Worm (Caenorhabditis elegans): ENCODE results near the gene F39C12.1.

Gene F39C12.1

ce11 chrX:4853060-4853459, at the start of gene F39C12.1:
Gene F39C12.1, minus strand, starts transcription at chrX:4853195.
- peak; percentile 78 for TF ChIP-seq pqm-1 (tag; optimal IDR thresholded peaks at IDR 0.05)
- no peak for TF ChIP-seq saeg-2 (GFP tag; IDR thresholded peaks at IDR 0.05)
- peak; percentile 11 for TF ChIP-seq nhr-6 (tag; optimal IDR thresholded peaks at IDR 0.05)
- TF ChIP-seq nhr-11 (tag; optimal IDR thresholded peaks at IDR 0.05) = no peak
- no peak for TF ChIP-seq snpc-1.2 (GFP tag; IDR thresholded peaks at IDR 0.05)
- no peak for TF ChIP-seq zag-1 (tag; optimal IDR thresholded peaks at IDR 0.05)
- no peak for TF ChIP-seq Y48G9A.11 (GFP tag; IDR thresholded peaks at IDR 0.05)
- no peak for TF ChIP-seq spr-1 (tag; optimal IDR thresholded peaks at IDR 0.05)
- TF ChIP-seq ZK546.5 (tag; optimal IDR thresholded peaks at IDR 0.05) = no peak
- TF ChIP-seq T20F7.1 (GFP tag; optimal IDR thresholded peaks at IDR 0.05) = no peak
- TF ChIP-seq nhr-237 (tag; optimal IDR thresholded peaks at IDR 0.05) = no peak
- TF ChIP-seq cey-2 (tag; optimal IDR thresholded peaks at IDR 0.05; ENCODE audit: borderline replicate concordance, insufficient read depth) = no peak
- TF ChIP-seq lim-7 (GFP tag; IDR thresholded peaks at IDR 0.05) = no peak
- peak in 1 of 2 experiments; percentile 61 for TF ChIP-seq hif-1 (tag; optimal IDR thresholded peaks at IDR 0.05)
- TF ChIP-seq rbr-2 (tag; optimal IDR thresholded peaks at IDR 0.05) = no peak
- no peak for TF ChIP-seq Y5F2A.4 (GFP tag; optimal IDR thresholded peaks at IDR 0.05)
- no peak for TF ChIP-seq ceh-32 (tag; optimal IDR thresholded peaks at IDR 0.05; ENCODE audit: poor library complexity)
- TF ChIP-seq lin-29 (GFP tag; IDR thresholded peaks at IDR 0.05) = no peak
- TF ChIP-seq nhr-102 (tag; optimal IDR thresholded peaks at IDR 0.05) = no peak
- TF ChIP-seq php-3 (GFP tag; IDR thresholded peaks at IDR 0.05) = peak; percentile 81
- no peak for TF ChIP-seq F44E2.7 (GFP tag; IDR thresholded peaks at IDR 0.05)
- TF ChIP-seq tag-97 (GFP tag; IDR thresholded peaks at IDR 0.05) = no peak
- TF ChIP-seq dve-1 (tag; optimal IDR thresholded peaks at IDR 0.05; ENCODE audit: insufficient read depth) = peak; percentile 82
- no peak for TF ChIP-seq lin-38 (GFP tag; IDR thresholded peaks at IDR 0.05)
- peak; percentile 80 for TF ChIP-seq hlh-11 (tag; optimal IDR thresholded peaks at IDR 0.05)
- no peak for TF ChIP-seq mxl-2 (GFP tag; conservative IDR thresholded peaks at IDR 0.05)
- no peak for TF ChIP-seq skn-1 (tag; optimal IDR thresholded peaks at IDR 0.05)
- no peak for TF ChIP-seq D1046.2 (GFP tag; IDR thresholded peaks at IDR 0.05)
- TF ChIP-seq mep-1 (tag; optimal IDR thresholded peaks at IDR 0.05) = no peak
- TF ChIP-seq nhr-76 (tag; optimal IDR thresholded peaks at IDR 0.05) = no peak
- no peak for TF ChIP-seq dmd-8 (GFP tag; IDR thresholded peaks at IDR 0.05)
- no peak for TF ChIP-seq unc-62 (GFP tag; optimal IDR thresholded peaks at IDR 0.05 in 1 of 2)
- no peak for TF ChIP-seq unc-62 (tag; optimal IDR thresholded peaks at IDR 0.05)
- no peak for TF ChIP-seq egl-43 (GFP tag; IDR thresholded peaks at IDR 0.05)
- no peak for TF ChIP-seq lin-39 (tag; optimal IDR thresholded peaks at IDR 0.05)
- TF ChIP-seq attf-4 (tag; optimal IDR thresholded peaks at IDR 0.05) = no peak
- no peak for TF ChIP-seq sdz-12 (GFP tag; optimal IDR thresholded peaks at IDR 0.05)
- TF ChIP-seq ztf-11 (tag; optimal IDR thresholded peaks at IDR 0.05) = no peak
- no peak for TF ChIP-seq dmd-9 (GFP tag; IDR thresholded peaks at IDR 0.05)
- TF ChIP-seq T26A8.4 (GFP tag; IDR thresholded peaks at IDR 0.05) = no peak
- no peak for TF ChIP-seq ceh-44 (GFP tag; IDR thresholded peaks at IDR 0.05)
- no peak for TF ChIP-seq pha-4 (GFP tag; IDR thresholded peaks at IDR 0.05)
- TF ChIP-seq pha-4 (tag; optimal IDR thresholded peaks at IDR 0.05) = no peak
- no peak for TF ChIP-seq nhr-41 (GFP tag; IDR thresholded peaks at IDR 0.05)
- no peak for TF ChIP-seq aly-2 (tag; optimal IDR thresholded peaks at IDR 0.05)
- no peak for TF ChIP-seq nhr-77 (tag; optimal IDR thresholded peaks at IDR 0.05)
- TF ChIP-seq R02D3.7 (tag; optimal IDR thresholded peaks at IDR 0.05) = no peak
- TF ChIP-seq unc-130 (GFP tag; optimal IDR thresholded peaks at IDR 0.05) = no peak
- no peak for TF ChIP-seq F10B5.3 (tag; optimal IDR thresholded peaks at IDR 0.05)
- no peak for TF ChIP-seq jun-1 (tag; optimal IDR thresholded peaks at IDR 0.05)
- TF ChIP-seq zfp-2 (tag; optimal IDR thresholded peaks at IDR 0.05) = no peak
- TF ChIP-seq ceh-82 (tag; optimal IDR thresholded peaks at IDR 0.05) = no peak
- TF ChIP-seq dpl-1 (GFP tag; optimal IDR thresholded peaks at IDR 0.05) = no peak
- TF ChIP-seq ceh-20 (GFP tag; IDR thresholded peaks at IDR 0.05) = no peak

Data from whole organism, L4 larva.